Worm (Caenorhabditis elegans): Measurements from ENCODE around the gene F22F7.2.

Gene F22F7.2

ce11 chrV:2155232-2155631 is 32.6 kb downstream of the F22F7.2 start, which contains the start of gene srbc-21:
TSS of gene srbc-21 (plus strand) at chrV:2155532.
- no peak for TF ChIP-seq ceh-18 (tag; optimal IDR thresholded peaks at IDR 0.05)
- TF ChIP-seq fkh-6 (tag; optimal IDR thresholded peaks at IDR 0.05) = no peak
- TF ChIP-seq ceh-45 (GFP tag; IDR thresholded peaks at IDR 0.05) = no peak

ce11 chrV:2156830-2157229 is 34.2 kb downstream of the F22F7.2 start, which contains the start of gene srbc-22:
TSS of gene srbc-22 (plus strand) at chrV:2157130.
- no peak for TF ChIP-seq unc-55 (GFP tag; optimal IDR thresholded peaks at IDR 0.05)
- TF ChIP-seq pax-1 (tag; optimal IDR thresholded peaks at IDR 0.05) = no peak
- TF ChIP-seq ceh-6 (GFP tag; optimal IDR thresholded peaks at IDR 0.05) = no peak
- TF ChIP-seq lin-11 (tag; optimal IDR thresholded peaks at IDR 0.05) = no peak
- TF ChIP-seq ceh-31 (tag; optimal IDR thresholded peaks at IDR 0.05) = no peak
- no peak for TF ChIP-seq fkh-10 (GFP tag; optimal IDR thresholded peaks at IDR 0.05)
- no peak for TF ChIP-seq C38D4.7 (GFP tag; optimal IDR thresholded peaks at IDR 0.05)

ce11 chrV:2159331-2159730 is 36.7 kb downstream of the F22F7.2 start, which contains the start of gene C45H4.14:
TSS of gene C45H4.14 (minus strand) at chrV:2159431.
- TF ChIP-seq rnt-1 (tag; optimal IDR thresholded peaks at IDR 0.05) = no peak
- no peak for TF ChIP-seq pha-4 (tag; optimal IDR thresholded peaks at IDR 0.05)
- TF ChIP-seq pros-1 (tag; optimal IDR thresholded peaks at IDR 0.05) = no peak
- no peak for TF ChIP-seq elt-4 (tag; optimal IDR thresholded peaks at IDR 0.05)
- no peak for TF ChIP-seq unc-3 (GFP tag; conservative IDR thresholded peaks at IDR 0.05)
- TF ChIP-seq unc-3 (tag; optimal IDR thresholded peaks at IDR 0.05) = no peak
- TF ChIP-seq unc-42 (tag; optimal IDR thresholded peaks at IDR 0.05) = no peak
- no peak for TF ChIP-seq ceh-9 (tag; optimal IDR thresholded peaks at IDR 0.05)
- TF ChIP-seq eyg-1 (tag; optimal IDR thresholded peaks at IDR 0.05) = no peak
- TF ChIP-seq syd-9 (tag; optimal IDR thresholded peaks at IDR 0.05) = no peak
- no peak for TF ChIP-seq unc-86 (tag; optimal IDR thresholded peaks at IDR 0.05)
- TF ChIP-seq hlh-6 (tag; optimal IDR thresholded peaks at IDR 0.05) = no peak
- no peak for TF ChIP-seq sdc-2 (tag; optimal IDR thresholded peaks at IDR 0.05)
- no peak for TF ChIP-seq ref-2 (tag; optimal IDR thresholded peaks at IDR 0.05)

ce11 chrV:2163735-2164134 is 41.2 kb downstream of the F22F7.2 start, which contains the start of gene str-255:
TSS of gene str-255 (minus strand) at chrV:2163835.
- TF ChIP-seq dmd-4 (tag; optimal IDR thresholded peaks at IDR 0.05; ENCODE audit: borderline replicate concordance) (no peak), ceh-2 (tag; optimal IDR thresholded peaks at IDR 0.05) (no peak), ttx-3 (tag; optimal IDR thresholded peaks at IDR 0.05) (no peak), pat-9 (tag; optimal IDR thresholded peaks at IDR 0.05) (no peak), hlh-13 (GFP tag; optimal IDR thresholded peaks at IDR 0.05) (no peak), lin-11 (tag; optimal IDR thresholded peaks at IDR 0.05) (no peak), tbx-7 (tag; optimal IDR thresholded peaks at IDR 0.05) (no peak), lim-6 (tag; optimal IDR thresholded peaks at IDR 0.05) (no peak), pqm-1 (tag; optimal IDR thresholded peaks at IDR 0.05) (no peak), ahr-1 (tag; optimal IDR thresholded peaks at IDR 0.05) (no peak), che-1 (tag; optimal IDR thresholded peaks at IDR 0.05) (no peak), pha-2 (tag; optimal IDR thresholded peaks at IDR 0.05) (no peak), mec-3 (tag; optimal IDR thresholded peaks at IDR 0.05; ENCODE audit: borderline replicate concordance) (no peak), ceh-14 (tag; optimal IDR thresholded peaks at IDR 0.05) (no peak), C08G9.2 (tag; optimal IDR thresholded peaks at IDR 0.05) (no peak), hlh-30 (tag; optimal IDR thresholded peaks at IDR 0.05; ENCODE audit: insufficient read depth) (no peak), madf-2 (tag; optimal IDR thresholded peaks at IDR 0.05) (no peak), K09A11.1 (tag; optimal IDR thresholded peaks at IDR 0.05; ENCODE audit: insufficient read depth) (no peak)
